Fruit fly (Drosophila melanogaster) Kc167 (cell line): Measurements from ENCODE around the gene Notum.

Experiments used
- Myc ChIP-seq: fragments of >200 bp; optimal IDR thresholded peaks from 2 replicates; lab custom pipeline; 2017; ENCODE audit warnings: missing external identifiers
- h ChIP-seq: fragments of >200 bp; optimal IDR thresholded peaks from 3 replicates; lab custom pipeline; 2018; ENCODE audit warnings: missing external identifiers

- TF ChIP-seq Myc (lab: Kevin White, UChicago) (no peak), h (no peak)
Observed at dm6 chr3L:15996019-15996418, 27.3 kb upstream of the Notum start.
